Worm (Caenorhabditis elegans): Measurements from ENCODE around the gene eyg-1.

ce11 chrII:9802642-9803041 lies 25.1 kb downstream of the eyg-1 start, which contains the start of gene cyp-13A6:
- TF ChIP-seq zip-11 (GFP tag; IDR thresholded peaks at IDR 0.05) = no peak
- TF ChIP-seq aly-2 (tag; optimal IDR thresholded peaks at IDR 0.05) = no peak
- TF ChIP-seq unc-39 (tag; optimal IDR thresholded peaks at IDR 0.05) = no peak
- TF ChIP-seq ceh-28 (tag; optimal IDR thresholded peaks at IDR 0.05) = no peak
- TF ChIP-seq snpc-4 (tag; optimal IDR thresholded peaks at IDR 0.05) = no peak
- TF ChIP-seq nhr-6 (tag; optimal IDR thresholded peaks at IDR 0.05) = no peak
- no peak for TF ChIP-seq lin-13 (GFP tag; optimal IDR thresholded peaks at IDR 0.05)
- no peak for TF ChIP-seq ztf-7 (tag; optimal IDR thresholded peaks at IDR 0.05)
- TF ChIP-seq egl-27 (tag; optimal IDR thresholded peaks at IDR 0.05) = no peak
- TF ChIP-seq nhr-28 (tag; optimal IDR thresholded peaks at IDR 0.05) = peak; percentile 63

Data from whole organism, L4 larva.